Worm (Caenorhabditis elegans) whole organism, midembryonic: ENCODE results near the gene T19H12.6.

Source experiments
- T22C8.4 ChIP-seq: fragments of 200-800 bp; sonication (Bioruptor generic); IDR thresholded peaks from 2 replicates; pipeline ENCODE4 v1.3.6; 2022; ENCODE audit warnings: missing genetic modification characterization, missing compliant biosample characterization
- cog-1 ChIP-seq: sonication (generic microtip); optimal IDR thresholded peaks from 2 replicates; lab custom pipeline; 2016; ENCODE audit warnings: missing genetic modification characterization, missing compliant biosample characterization
- flt-1 ChIP-seq: fragments of 200-800 bp; sonication (Bioruptor generic); IDR thresholded peaks from 2 replicates; pipeline ENCODE4 v1.3.6; 2022; ENCODE audit warnings: missing genetic modification characterization, missing compliant biosample characterization
- klf-2 ChIP-seq: fragments of 200-800 bp; sonication (Bioruptor generic); conservative IDR thresholded peaks from 2 replicates; pipeline ENCODE4 v1.3.6; 2022; ENCODE audit warnings: missing genetic modification reagents, missing genetic modification characterization, missing compliant biosample characterization
- tab-1 ChIP-seq: fragments of 200-800 bp; sonication (Bioruptor generic); IDR thresholded peaks from 2 replicates; pipeline ENCODE4 v1.3.6; 2022; ENCODE audit warnings: missing genetic modification characterization, missing compliant biosample characterization
- ztf-23 ChIP-seq: fragments of 200-800 bp; sonication (Bioruptor generic); IDR thresholded peaks from 2 replicates; pipeline ENCODE4 v1.3.6; 2022; ENCODE audit warnings: missing genetic modification reagents, missing genetic modification characterization, missing compliant biosample characterization
- ztf-29 ChIP-seq: fragments of 200-800 bp; sonication (Bioruptor generic); IDR thresholded peaks from 2 replicates; pipeline ENCODE4 v1.3.6; 2022; ENCODE audit warnings: missing genetic modification reagents, missing genetic modification characterization, missing compliant biosample characterization

DNA sequence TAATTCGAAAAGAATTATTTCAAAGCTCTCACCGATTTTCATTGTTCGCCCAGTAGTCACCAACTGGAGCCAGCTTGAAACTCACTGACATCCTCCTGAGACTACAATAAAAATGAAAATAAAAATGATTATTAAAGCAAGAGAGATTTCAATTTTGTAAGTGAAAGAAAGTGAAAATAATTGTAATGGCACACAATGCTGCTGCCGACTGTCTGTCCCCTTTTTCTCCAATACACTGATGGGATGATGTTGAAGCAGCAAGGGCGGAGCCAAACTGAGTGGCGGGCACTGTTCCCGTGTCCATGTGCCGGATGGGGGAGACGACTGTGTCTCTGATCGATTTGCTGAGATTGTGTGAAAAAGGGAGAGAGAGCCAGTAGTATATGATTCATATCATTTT is 43.2 kb downstream of the T19H12.6 start, which contains the start of gene C37H5.14:
- TF ChIP-seq flt-1, result no peak
- no peak for TF ChIP-seq T22C8.4 (GFP tag; lab: Robert Waterston, UW)
- no peak for TF ChIP-seq ztf-29
- TF ChIP-seq tab-1, result no peak
- no peak for TF ChIP-seq klf-2 (GFP tag; lab: Robert Waterston, UW)
- TF ChIP-seq cog-1 (tag; lab: Kevin White, UChicago), result no peak
- TF ChIP-seq ztf-23 (GFP tag; lab: Robert Waterston, UW), result no peak
